Fruit fly (Drosophila melanogaster): Measurements from ENCODE around the gene Exo70.

The Exo70 gene

DNA sequence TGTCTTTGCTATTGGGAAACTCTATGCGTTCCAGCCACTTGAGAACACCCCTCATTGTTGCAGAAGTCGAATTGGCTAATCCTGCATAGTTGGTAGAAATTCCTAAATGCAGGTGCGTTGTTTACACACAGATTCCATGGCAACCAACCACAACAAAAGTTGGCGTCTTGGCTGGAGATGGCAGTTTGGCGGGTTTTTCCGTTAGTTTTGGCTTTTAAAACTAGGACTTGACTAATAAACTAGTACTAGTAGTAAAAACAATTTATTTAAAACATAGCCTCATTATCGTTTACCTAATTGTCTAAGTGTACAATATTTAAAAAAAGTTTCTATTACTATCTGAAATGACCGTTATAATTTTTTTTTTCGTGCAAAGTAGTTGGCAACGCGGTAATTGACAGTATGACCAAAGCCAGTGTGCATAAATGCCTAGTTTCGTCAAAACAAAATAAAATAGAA, at the start of gene Exo70:
Exo70 (plus strand) TSS at position 413 of the 459 bp plus-strand sequence.
- no peak for TF ChIP-seq noc (tag; optimal IDR thresholded peaks at IDR 0.05)

DNA sequence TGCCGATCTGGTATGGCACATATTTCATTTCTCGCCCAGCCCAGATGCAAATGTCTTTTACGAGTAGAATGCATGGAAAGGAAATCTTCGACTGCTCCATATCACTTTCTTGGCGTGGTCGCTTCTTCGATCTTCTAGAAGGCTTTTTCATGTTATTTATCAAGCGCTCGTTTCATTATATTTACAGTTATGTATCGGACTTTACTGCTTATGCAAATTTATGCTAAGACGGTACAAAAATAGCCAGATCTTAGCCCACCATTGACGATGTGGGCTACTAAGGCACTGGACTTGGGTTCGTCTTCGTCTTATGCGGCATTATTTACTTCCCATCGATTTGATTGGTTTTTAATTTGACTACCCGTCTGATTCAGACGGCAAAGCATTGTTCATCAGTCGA, 48.4 kb upstream of the Exo70 start:
- no peak for TF ChIP-seq noc (tag; optimal IDR thresholded peaks at IDR 0.05)

DNA sequence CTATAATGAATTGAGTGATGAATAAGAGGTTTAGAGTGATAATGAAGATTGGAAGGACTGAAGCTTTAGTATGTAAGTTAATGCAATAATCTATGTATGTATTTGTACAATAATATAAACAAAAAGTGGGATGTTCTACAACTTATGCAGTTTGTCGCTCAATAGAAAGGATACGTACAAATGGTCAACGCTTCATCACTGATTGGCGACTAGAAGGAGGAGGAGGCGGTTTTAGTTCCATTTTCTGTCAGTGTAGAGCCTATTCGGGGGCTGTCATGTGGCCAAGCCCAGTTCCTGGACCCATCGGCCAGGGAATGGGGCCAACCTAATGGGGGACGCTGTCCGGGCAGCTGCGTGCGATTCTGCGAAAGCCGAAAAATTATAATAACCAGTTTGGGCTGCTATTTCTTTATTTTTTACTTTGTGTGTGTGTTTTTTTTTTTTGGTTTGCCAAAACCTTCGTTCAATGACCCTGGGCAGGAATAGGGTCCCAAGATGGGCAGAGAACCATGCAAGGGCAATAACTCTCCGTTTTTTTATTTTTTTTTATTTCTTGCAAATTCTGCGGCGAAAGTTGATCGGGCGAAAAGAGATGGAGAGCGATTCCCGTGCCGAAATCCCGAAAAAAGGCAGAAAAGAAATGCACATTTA, 42.8 kb upstream of the Exo70 start:
- no peak for TF ChIP-seq noc (tag; optimal IDR thresholded peaks at IDR 0.05)

DNA sequence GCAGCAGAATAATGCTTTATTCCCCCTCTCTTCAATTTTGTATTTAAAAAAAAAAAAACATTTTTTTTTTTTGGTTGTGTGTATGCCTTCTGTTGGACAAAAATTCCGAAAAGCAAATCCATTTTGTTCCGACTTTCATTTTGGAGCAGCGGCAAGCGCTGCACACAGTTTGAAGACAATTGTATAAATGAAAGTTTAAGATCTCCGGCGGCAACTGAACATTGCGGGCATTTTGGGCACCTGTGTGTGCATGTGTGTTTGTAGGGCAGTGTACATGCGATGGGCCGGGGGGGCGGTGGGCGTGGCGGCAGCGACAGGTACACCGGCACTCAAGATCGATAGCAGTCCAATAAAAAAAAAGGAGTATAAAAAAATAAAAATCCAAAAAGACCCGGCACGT, 42.2 kb upstream of the Exo70 start:
- TF ChIP-seq noc (tag; optimal IDR thresholded peaks at IDR 0.05) = no peak

DNA sequence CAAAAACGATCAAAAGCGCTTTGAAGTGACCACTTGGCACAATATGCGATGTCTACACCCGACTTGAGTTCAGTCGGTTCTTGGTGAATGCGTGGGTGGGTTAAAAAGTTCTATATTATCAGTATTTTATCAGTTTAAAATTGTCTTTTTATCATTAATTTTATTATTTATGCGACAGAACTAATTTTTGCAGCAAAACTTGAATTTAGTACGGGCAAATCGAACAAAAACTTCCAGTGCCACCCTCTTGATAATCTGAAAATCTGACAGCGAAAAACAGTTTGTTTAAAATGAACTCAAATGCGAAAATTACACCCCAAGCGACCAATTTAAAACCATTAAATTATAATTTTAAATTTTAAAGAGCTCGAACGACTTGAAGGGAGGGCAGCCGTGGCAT, 40.7 kb upstream of the Exo70 start:
- no peak for TF ChIP-seq noc (tag; optimal IDR thresholded peaks at IDR 0.05)

DNA sequence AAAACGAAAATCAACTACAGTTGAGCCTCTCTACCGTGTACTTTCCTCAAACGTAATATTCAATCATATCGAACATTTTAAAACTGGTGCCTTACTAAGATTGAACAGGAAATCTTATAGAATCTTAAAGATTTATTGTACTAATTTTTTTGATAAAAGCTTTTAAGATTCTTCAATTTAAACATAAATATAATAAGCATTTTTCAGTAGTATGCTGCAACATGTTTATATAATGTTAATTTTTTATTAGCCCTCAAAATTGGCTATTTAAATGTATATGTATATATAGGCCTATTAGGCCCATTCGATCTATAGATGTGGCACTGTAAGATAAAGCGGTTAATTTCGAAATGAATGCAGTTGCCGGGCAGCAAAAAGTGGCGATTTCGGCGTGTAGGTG, 40.1 kb upstream of the Exo70 start:
- no peak for TF ChIP-seq noc (tag; optimal IDR thresholded peaks at IDR 0.05)

DNA sequence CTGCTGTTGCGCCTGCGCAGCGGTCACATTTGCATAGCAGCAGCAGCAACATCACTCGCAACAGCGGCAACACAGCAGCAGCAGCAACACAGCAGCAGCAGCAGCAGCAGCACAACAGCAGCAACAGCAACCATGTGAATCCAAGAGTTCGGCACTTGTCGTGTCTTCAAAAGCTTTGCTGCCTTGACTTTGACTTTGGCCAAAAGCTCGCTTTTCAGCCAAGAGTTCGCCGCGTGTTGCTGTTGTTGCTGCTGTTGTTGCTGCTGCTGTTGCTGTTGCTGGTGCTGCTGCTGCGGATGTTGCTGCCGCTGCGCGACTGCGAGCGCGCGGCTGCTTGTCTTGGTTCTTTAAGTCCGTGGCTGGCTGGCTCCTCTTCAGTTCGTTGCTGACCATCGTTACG, 39.6 kb upstream of the Exo70 start, which contains the start of gene ImpE1:
ImpE1 (plus strand) TSS at position 371 of the 400 bp plus-strand sequence.
- no peak for TF ChIP-seq noc (tag; optimal IDR thresholded peaks at IDR 0.05)

DNA sequence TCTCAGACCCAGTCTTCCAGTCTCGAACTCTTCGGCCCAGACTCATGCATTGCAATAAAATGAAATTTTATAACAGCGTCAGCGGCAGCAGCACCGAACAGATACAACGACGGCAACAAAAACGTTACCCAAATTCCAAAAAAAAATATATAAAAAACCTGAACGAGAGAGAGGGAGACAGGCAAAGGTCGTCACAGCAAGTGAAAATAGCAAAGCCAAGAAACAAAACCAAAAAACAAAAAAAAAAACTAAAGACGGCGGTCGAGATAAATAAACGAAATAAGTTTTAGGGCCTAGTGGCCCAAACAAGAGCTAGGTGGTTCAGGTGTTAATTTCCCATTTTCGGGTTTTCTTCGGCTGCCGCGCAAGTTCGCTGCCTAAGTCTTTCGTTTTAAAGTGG, 37.5 kb upstream of the Exo70 start:
- no peak for TF ChIP-seq noc (tag; optimal IDR thresholded peaks at IDR 0.05)

DNA sequence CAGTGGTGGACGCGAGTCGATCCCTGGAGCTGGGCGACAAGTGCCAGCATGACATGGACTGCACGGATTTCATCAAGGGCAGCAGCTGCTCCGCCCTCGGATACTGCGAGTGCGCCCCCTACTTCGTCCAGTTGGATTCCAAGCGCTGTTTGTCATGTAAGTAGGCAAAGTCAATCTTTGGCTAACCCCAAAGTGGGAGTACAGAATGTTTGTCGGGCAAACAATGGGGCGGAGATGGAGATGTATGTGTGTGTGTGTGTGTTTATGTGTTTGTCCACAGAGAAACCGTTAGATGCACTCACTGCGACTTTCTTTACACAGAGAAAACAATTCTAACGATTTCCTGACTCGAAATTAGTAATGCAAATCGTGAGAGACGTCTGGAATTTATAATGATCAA, 32.5 kb upstream of the Exo70 start:
- TF ChIP-seq noc (tag; optimal IDR thresholded peaks at IDR 0.05) = no peak

DNA sequence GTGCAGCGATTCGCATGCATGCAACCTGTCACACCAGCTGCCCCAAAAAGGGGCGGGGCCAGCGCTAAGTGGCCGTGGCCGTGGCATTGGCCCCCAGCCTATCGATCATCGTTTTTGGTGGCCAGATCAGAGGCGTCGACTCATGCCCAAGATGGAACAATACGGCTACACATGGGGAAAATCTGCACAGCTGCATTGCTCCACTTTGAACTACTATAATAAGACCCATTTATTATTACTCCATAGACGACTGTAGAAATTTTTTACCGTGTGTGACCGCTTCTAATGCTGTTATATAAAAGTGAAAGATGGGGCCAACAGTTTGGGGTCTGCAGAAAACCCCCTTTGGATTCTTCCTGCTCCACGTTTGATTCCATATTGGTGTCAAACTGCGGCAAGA, 27.7 kb upstream of the Exo70 start:
- TF ChIP-seq noc (tag; optimal IDR thresholded peaks at IDR 0.05) = no peak

DNA sequence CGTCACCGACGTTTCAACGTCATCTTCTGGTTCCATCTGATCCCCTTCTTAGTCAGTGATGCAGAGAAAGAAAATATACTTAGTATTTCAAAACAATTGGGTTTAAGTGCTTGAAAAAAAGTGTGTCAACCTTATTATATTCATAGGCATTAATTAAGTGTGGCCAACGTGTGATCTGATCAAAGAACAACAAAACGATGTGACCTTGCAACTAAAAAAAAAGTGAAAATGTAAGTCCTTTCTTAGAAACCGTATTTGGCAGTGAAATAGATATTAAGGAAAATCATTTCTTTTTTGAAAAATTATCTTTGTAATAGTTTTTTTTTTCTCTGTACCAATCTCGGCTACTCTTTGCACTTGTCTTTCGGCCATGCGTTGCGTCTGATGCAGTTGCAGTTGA, 26.6 kb upstream of the Exo70 start:
- no peak for TF ChIP-seq noc (tag; optimal IDR thresholded peaks at IDR 0.05)

DNA sequence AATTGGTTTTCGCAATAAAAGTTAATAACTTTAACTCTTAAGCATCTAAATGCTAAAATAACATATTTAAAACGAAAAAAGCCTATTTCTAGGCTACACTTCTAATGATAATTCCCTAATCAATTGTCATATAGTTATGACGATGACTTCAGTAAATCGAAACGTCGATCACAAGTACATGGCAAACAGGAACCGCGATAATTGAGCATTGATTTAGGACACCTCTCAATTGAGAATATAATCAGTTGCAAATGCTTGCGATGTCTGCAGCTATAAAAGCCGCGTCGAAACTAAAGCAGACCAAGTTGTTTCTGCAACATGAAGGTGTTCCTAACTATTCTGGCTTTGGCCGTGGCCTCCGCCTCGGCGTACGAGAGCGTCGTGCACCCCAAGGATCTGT, 20.4 kb upstream of the Exo70 start, which contains the start of gene Jon66Ci:
Jon66Ci (plus strand) TSS at position 301 of the 400 bp plus-strand sequence.
- TF ChIP-seq noc (tag; optimal IDR thresholded peaks at IDR 0.05) = peak; percentile 33

DNA sequence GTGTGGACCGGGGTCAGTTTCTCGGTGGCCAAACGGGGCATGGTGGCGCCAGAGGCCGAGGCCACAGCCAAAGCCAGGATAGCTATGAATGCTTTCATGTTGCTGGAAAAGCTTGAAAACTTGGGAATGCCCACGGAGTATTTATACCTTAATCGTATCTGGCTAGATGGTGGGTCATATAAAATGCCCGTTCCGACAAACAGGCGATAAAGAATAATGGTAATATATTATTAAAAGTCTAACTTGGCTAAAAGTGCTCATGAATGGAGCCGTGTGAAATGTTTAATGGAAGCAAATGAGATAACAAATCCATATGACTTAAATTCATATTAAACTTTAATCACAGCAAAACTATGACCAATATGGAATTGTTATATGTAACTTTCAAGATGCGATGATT, 18.1 kb upstream of the Exo70 start, which contains the start of gene Jon66Cii:
Jon66Cii (minus strand) TSS at position 101 of the 400 bp plus-strand sequence.
- no peak for TF ChIP-seq noc (tag; optimal IDR thresholded peaks at IDR 0.05)

DNA sequence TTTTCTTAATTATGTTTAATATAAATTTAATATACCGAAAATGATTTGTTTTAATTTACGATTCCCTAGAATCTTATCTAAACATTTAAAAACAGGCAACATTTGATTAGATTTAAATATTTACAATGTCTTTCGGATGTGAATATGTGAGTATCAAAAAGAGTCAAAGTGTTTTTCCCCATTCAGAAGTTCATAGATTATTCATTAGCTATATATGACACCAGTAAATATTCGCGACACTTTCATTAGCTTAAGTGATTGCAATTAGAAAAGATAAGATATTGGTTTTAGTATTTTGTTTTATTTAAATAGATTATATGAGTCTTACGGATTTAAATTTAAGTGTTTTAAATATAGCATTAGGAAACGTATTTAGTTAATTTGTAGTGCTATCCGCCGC, 17.5 kb upstream of the Exo70 start:
- peak; percentile 81 for TF ChIP-seq noc (tag; optimal IDR thresholded peaks at IDR 0.05)

DNA sequence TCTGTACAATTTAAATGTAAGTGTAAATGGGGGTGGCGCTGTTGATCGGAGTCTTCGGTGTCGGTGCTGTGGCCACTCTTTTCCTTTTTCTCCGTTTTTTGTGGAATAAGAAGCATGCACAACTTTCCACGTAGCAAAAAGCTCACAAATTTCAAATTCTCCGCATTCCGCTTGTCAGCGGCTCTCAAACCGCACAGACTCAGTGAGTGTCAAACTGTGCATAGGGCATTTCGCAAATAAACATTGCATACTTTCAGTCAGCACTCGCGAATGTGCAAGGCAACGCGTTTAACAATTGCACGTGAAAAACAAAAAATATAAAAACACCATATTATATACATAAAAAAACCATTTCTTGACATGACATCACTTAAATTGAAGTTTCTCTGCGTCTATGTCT, 16.7 kb upstream of the Exo70 start:
- TF ChIP-seq noc (tag; optimal IDR thresholded peaks at IDR 0.05) = no peak

DNA sequence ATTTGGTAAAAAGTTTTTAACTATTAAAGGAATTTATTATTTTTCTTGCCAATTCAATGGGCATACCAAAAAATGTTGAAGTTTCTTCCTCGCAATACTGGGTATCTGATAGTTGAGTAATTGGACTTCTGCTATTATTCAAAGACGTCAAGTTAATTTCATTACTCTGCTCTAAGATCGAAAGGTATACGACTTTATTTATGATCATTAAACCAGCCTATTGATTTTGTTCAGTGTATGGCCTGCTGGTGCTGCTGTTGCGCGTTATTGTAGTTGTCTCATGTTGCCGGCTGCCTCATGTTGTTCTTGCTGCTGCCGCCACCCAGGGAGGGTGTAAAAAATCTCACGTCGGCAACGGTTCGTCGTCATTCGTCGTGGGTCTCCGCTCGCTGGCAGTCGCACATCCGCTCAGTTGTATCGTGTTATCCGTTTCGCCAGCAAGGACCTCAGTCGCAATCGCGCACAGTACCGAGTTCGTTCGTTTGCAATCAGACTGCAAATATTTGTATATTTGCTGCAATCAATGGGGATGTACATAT, 16.0 kb upstream of the Exo70 start, which contains the start of gene CG7120:
CG7120 (plus strand) TSS at position 371 of the 539 bp plus-strand sequence.
- no peak for TF ChIP-seq noc (tag; optimal IDR thresholded peaks at IDR 0.05)

DNA sequence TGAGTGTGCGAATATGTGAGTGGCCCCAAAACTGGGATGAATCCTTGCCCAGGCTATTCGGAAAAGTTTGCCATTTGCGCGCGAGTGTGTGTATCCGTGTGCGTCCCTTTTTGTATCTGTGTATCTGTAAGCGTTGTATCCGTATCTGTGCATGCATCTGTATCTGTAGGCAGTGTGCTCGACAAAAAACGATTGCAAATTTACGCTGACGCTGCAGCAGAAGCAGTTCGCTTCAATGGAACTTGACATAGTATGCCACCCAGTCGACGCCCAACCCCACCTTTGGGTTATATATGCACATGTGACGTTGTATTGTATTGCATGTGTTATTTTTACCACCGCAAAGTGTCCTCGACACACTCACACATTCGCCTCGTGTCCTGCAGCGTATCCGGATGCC, 15.5 kb upstream of the Exo70 start:
- no peak for TF ChIP-seq noc (tag; optimal IDR thresholded peaks at IDR 0.05)
